Fruit fly (Drosophila melanogaster) S2 (cell line): ENCODE data around the gene Mst36Fb.

Experiments used
- CG8478 ChIP-seq: fragments of >200 bp; optimal IDR thresholded peaks from 2 replicates; lab custom pipeline; 2018
- CTCF ChIP-seq, 2 experiments: fragments of >200 bp; optimal IDR thresholded peaks; 2 replicates each; lab custom pipeline; 2018

The Mst36Fb gene

dm6 chr2L:18653328-18653675, 21.6 kb downstream of the Mst36Fb start:
- TF ChIP-seq CG8478 (lab: Kevin White, UChicago) (no peak), CTCF (optimal IDR thresholded peaks at IDR 0.05; lab: Kevin White, UChicago) (no peak)

- TF ChIP-seq CTCF (optimal IDR thresholded peaks at IDR 0.05; lab: Kevin White, UChicago) (no peak), CG8478 (lab: Kevin White, UChicago) (no peak)
These were observed 22.1 kb downstream of the Mst36Fb start, which contains the start of gene Cyp310a1 for dm6 chr2L:18652663-18653327. TSS of gene Cyp310a1 (minus strand) at chr2L:18653010.

- TF ChIP-seq CG8478 (lab: Kevin White, UChicago) (no peak), CTCF (optimal IDR thresholded peaks at IDR 0.05; lab: Kevin White, UChicago) (no peak)
These were observed 26.8 kb downstream of the Mst36Fb start for dm6 chr2L:18647857-18648652.

- no peak for TF ChIP-seq CTCF (optimal IDR thresholded peaks at IDR 0.05; lab: Kevin White, UChicago)
- no peak for TF ChIP-seq CG8478 (lab: Kevin White, UChicago)
These were observed 29.4 kb downstream of the Mst36Fb start for dm6 chr2L:18645468-18645867.

dm6 chr2L:18641087-18641486, 33.8 kb downstream of the Mst36Fb start:
- TF ChIP-seq CG8478 (lab: Kevin White, UChicago), result no peak
- no peak for TF ChIP-seq CTCF (optimal IDR thresholded peaks at IDR 0.05; lab: Kevin White, UChicago)

- no peak for TF ChIP-seq CTCF (optimal IDR thresholded peaks at IDR 0.05; lab: Kevin White, UChicago)
- TF ChIP-seq CG8478 (lab: Kevin White, UChicago), result no peak
These were observed 35.9 kb downstream of the Mst36Fb start for dm6 chr2L:18638945-18639344.

dm6 chr2L:18632389-18632788, 42.5 kb downstream of the Mst36Fb start:
- TF ChIP-seq CTCF (optimal IDR thresholded peaks at IDR 0.05; lab: Kevin White, UChicago) (no peak), CG8478 (lab: Kevin White, UChicago) (no peak)

dm6 chr2L:18630611-18631221, 44.2 kb downstream of the Mst36Fb start:
- TF ChIP-seq CG8478 (lab: Kevin White, UChicago) (no peak), CTCF (optimal IDR thresholded peaks at IDR 0.05; lab: Kevin White, UChicago) (no peak)

dm6 chr2L:18629144-18629543, 45.8 kb downstream of the Mst36Fb start:
- TF ChIP-seq CTCF (optimal IDR thresholded peaks at IDR 0.05; lab: Kevin White, UChicago) (no peak), CG8478 (lab: Kevin White, UChicago) (no peak)

- TF ChIP-seq CTCF (optimal IDR thresholded peaks at IDR 0.05; lab: Kevin White, UChicago) (no peak), CG8478 (lab: Kevin White, UChicago) (no peak)
These were observed 46.8 kb downstream of the Mst36Fb start for dm6 chr2L:18628104-18628503.

- no peak for TF ChIP-seq CTCF (optimal IDR thresholded peaks at IDR 0.05; lab: Kevin White, UChicago)
- no peak for TF ChIP-seq CG8478 (lab: Kevin White, UChicago)
These were observed 47.9 kb downstream of the Mst36Fb start for dm6 chr2L:18626987-18627386.

- TF ChIP-seq CG8478 (lab: Kevin White, UChicago) (no peak), CTCF (optimal IDR thresholded peaks at IDR 0.05; lab: Kevin White, UChicago) (no peak)
These were observed 49.4 kb downstream of the Mst36Fb start for dm6 chr2L:18625470-18625869.

- TF ChIP-seq CTCF (optimal IDR thresholded peaks at IDR 0.05; lab: Kevin White, UChicago), result no peak
These were observed 49.9 kb downstream of the Mst36Fb start for dm6 chr2L:18625009-18625408.

dm6 chr2L:18624362-18624761, 50.5 kb downstream of the Mst36Fb start:
- no peak for TF ChIP-seq CTCF (optimal IDR thresholded peaks at IDR 0.05; lab: Kevin White, UChicago)
- no peak for TF ChIP-seq CG8478 (lab: Kevin White, UChicago)

- no peak for TF ChIP-seq CG8478 (lab: Kevin White, UChicago)
These were observed 51.5 kb downstream of the Mst36Fb start for dm6 chr2L:18623435-18623834.
